Worm (Caenorhabditis elegans): Measurements from ENCODE around the gene W02D7.11.
A peak's percentile ranks its signal among the peaks of the same experiment; 100 is the strongest.

W02D7.11 gene

DNA sequence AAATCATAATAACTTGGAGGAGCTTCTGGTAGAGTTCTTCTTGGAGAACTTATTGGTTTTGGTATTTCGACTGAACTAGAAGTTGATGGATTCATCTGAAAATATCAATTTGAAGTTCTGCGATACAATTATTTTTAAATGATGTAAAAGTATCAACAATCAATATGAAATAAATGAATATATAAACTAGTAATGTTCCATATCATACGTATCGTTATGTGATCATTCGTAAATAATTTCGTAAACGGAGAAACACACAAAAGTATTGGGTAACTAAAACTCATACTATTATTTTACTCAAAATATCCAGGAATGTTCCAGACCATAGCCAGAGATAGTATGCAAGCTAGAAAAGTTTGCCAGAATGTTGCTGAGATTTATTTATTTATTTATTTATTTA, 2.1 kb upstream of the W02D7.11 start, which contains the start of gene W02D7.8:
Gene W02D7.8, minus strand, starts transcription at position 101 of the 400 bp plus-strand sequence.
- TF ChIP-seq B0019.2 (GFP tag; conservative IDR thresholded peaks at IDR 0.05), result no peak
- TF ChIP-seq attf-6 (GFP tag; IDR thresholded peaks at IDR 0.05), result no peak
- TF ChIP-seq ccch-3 (GFP tag; optimal IDR thresholded peaks at IDR 0.05), result no peak
- no peak for TF ChIP-seq F49E8.2 (tag; optimal IDR thresholded peaks at IDR 0.05; ENCODE audit: insufficient read depth)
- TF ChIP-seq attf-3 (GFP tag; conservative IDR thresholded peaks at IDR 0.05), result no peak
- TF ChIP-seq gei-17 (GFP tag; optimal IDR thresholded peaks at IDR 0.05), result no peak
- TF ChIP-seq mel-28 (tag; optimal IDR thresholded peaks at IDR 0.05; ENCODE audit: borderline replicate concordance), result no peak
- TF ChIP-seq snpc-4 (GFP tag; optimal IDR thresholded peaks at IDR 0.05), result no peak
- TF ChIP-seq snpc-4 (tag; optimal IDR thresholded peaks at IDR 0.05), result no peak
- TF ChIP-seq unc-62 (GFP tag; optimal IDR thresholded peaks at IDR 0.05), result no peak
- TF ChIP-seq egrh-3 (GFP tag; IDR thresholded peaks at IDR 0.05), result no peak
- TF ChIP-seq snpc-1.3 (tag; optimal IDR thresholded peaks at IDR 0.05; ENCODE audit: insufficient read depth), result no peak
- TF ChIP-seq ztf-6 (GFP tag; IDR thresholded peaks at IDR 0.05), result no peak
- no peak for TF ChIP-seq zfh-2 (GFP tag; conservative IDR thresholded peaks at IDR 0.05)
- TF ChIP-seq B0035.1 (tag; optimal IDR thresholded peaks at IDR 0.05), result no peak
- TF ChIP-seq madf-8 (GFP tag; conservative IDR thresholded peaks at IDR 0.05), result no peak

DNA sequence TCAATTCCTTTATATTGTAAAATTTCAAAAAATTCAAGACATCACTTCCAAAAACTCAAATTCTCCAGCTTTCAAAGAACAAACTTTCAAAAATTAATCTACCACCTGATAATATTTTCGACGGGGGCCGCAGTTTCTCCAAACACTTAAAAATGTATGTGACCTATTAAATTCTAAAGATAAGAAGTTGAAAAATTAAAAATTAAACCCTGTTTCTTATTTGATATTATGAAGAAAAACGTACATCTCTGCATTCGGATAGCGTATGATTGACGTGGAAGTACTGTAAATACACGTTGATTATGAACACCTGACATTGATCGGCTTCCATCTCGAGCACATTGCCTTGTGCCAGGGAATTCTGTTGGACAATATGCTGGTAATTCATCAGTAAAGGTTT, 1.6 kb upstream of the W02D7.11 start:
- TF ChIP-seq T07F8.4 (tag; optimal IDR thresholded peaks at IDR 0.05) (no peak), F49E8.2 (tag; optimal IDR thresholded peaks at IDR 0.05; ENCODE audit: insufficient read depth) (no peak), hrde-1 (tag; optimal IDR thresholded peaks at IDR 0.05; ENCODE audit: borderline replicate concordance) (no peak), fkh-3 (tag; optimal IDR thresholded peaks at IDR 0.05) (no peak), hmg-1.2 (GFP tag; IDR thresholded peaks at IDR 0.05) (no peak), nhr-80 (tag; optimal IDR thresholded peaks at IDR 0.05) (peak; percentile 59), let-526 (GFP tag; IDR thresholded peaks at IDR 0.05) (peak; percentile 24; the same call in 1 of the 2 replicates), ceh-91 (GFP tag; IDR thresholded peaks at IDR 0.05) (no peak), nhr-179 (tag; optimal IDR thresholded peaks at IDR 0.05) (no peak)

DNA sequence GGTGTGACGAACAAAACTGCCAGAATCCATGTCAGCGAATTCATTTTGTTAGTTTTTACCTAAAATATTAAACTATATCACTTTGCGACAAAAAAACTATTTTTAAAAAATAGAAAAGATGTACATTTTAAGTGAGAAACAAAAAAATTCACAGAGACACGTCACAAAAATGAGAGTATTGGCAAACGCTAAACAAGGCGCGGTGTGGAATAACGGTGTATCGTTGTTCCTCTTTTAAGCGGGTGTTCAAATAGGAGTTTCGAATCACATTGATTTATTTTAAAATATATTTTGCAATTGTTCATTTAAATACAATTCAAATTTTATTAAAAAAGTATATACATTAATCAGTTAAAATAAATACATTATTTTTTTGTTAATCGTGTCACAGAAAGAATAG, 1.8 kb downstream of the W02D7.11 start, which contains the start of gene sel-9:
Gene sel-9, minus strand, starts transcription at position 59 of the 400 bp plus-strand sequence.
- TF ChIP-seq lin-54 (GFP tag; optimal IDR thresholded peaks at IDR 0.05) (peak; percentile 54), snpc-4 (GFP tag; optimal IDR thresholded peaks at IDR 0.05) (no peak), snpc-4 (tag; optimal IDR thresholded peaks at IDR 0.05) (peak in 1 of 4 experiments; percentile 11), Y67H2A.10 (GFP tag; conservative IDR thresholded peaks at IDR 0.05) (no peak), efl-1 (GFP tag; optimal IDR thresholded peaks at IDR 0.05) (peak; percentile 35), attf-3 (GFP tag; conservative IDR thresholded peaks at IDR 0.05) (peak; percentile 95), T26A5.8 (tag; optimal IDR thresholded peaks at IDR 0.05) (no peak), tlf-1 (GFP tag; optimal IDR thresholded peaks at IDR 0.05) (no peak), dpl-1 (GFP tag; optimal IDR thresholded peaks at IDR 0.05) (peak; percentile 50), pbrm-1 (GFP tag; IDR thresholded peaks at IDR 0.05) (no peak), cebp-1 (GFP tag; IDR thresholded peaks at IDR 0.05) (no peak), cebp-1 (tag; optimal IDR thresholded peaks at IDR 0.05) (peak; percentile 33), let-607 (tag; optimal IDR thresholded peaks at IDR 0.05) (peak in 1 of 2 experiments; percentile 70), Y53G8AR.9 (GFP tag; conservative IDR thresholded peaks at IDR 0.05) (no peak), somi-1 (GFP tag; optimal IDR thresholded peaks at IDR 0.05) (no peak)
